Fruit fly (Drosophila melanogaster) whole organism, adult: ENCODE results near the gene Rox8.

Source experiments
- CG11617 ChIP-seq: fragments of 200-800 bp; sonication (Bioruptor generic); optimal IDR thresholded peaks from 2 replicates; lab custom pipeline; 2017; ENCODE audit warnings: mild to moderate bottlenecking, missing biosample characterization, missing genetic modification reagents, missing genetic modification characterization
- CG12768 ChIP-seq: fragments of 200-800 bp; sonication (Bioruptor generic); optimal IDR thresholded peaks from 2 replicates; lab custom pipeline; 2017; ENCODE audit warnings: missing biosample characterization, missing genetic modification characterization, mild to moderate bottlenecking, moderate library complexity, missing genetic modification reagents
- CG14711 ChIP-seq: fragments of 200-800 bp; sonication (Bioruptor generic); optimal IDR thresholded peaks from 2 replicates; lab custom pipeline; 2018; ENCODE audit warnings: missing biosample characterization, mild to moderate bottlenecking, missing genetic modification characterization, moderate library complexity
- CG1620 ChIP-seq: fragments of 200-800 bp; sonication (Bioruptor generic); optimal IDR thresholded peaks from 2 replicates; lab custom pipeline; 2016; ENCODE audit warnings: missing biosample characterization, missing genetic modification characterization
- CG33017 ChIP-seq: fragments of 200-800 bp; sonication (Bioruptor generic); optimal IDR thresholded peaks from 2 replicates; lab custom pipeline; 2018; ENCODE audit warnings: missing biosample characterization, mild to moderate bottlenecking, missing genetic modification characterization, moderate library complexity
- CG5204 ChIP-seq: fragments of 200-800 bp; sonication (Bioruptor generic); optimal IDR thresholded peaks from 2 replicates; lab custom pipeline; 2016; ENCODE audit warnings: missing biosample characterization, missing genetic modification characterization
- CG7045 ChIP-seq: fragments of 200-800 bp; sonication (Bioruptor generic); optimal IDR thresholded peaks from 2 replicates; lab custom pipeline; 2017; ENCODE audit warnings: missing biosample characterization, mild to moderate bottlenecking, missing genetic modification characterization
- CG7101 ChIP-seq: fragments of 200-800 bp; sonication (Bioruptor generic); optimal IDR thresholded peaks from 2 replicates; lab custom pipeline; 2018; ENCODE audit warnings: missing biosample characterization, mild to moderate bottlenecking, missing genetic modification characterization, moderate library complexity
- Clk ChIP-seq: fragments of 200-800 bp; sonication (Bioruptor generic); optimal IDR thresholded peaks from 2 replicates; lab custom pipeline; 2017; ENCODE audit warnings: missing biosample characterization, missing genetic modification characterization
- Crg-1 ChIP-seq: fragments of 200-800 bp; sonication (Bioruptor generic); optimal IDR thresholded peaks from 2 replicates; lab custom pipeline; 2016; ENCODE audit warnings: missing biosample characterization, missing genetic modification characterization
- Hr96 ChIP-seq: fragments of 200-800 bp; sonication (Bioruptor generic); optimal IDR thresholded peaks from 2 replicates; lab custom pipeline; 2016; ENCODE audit warnings: missing biosample characterization, missing genetic modification characterization
- Mnt ChIP-seq: fragments of 200-800 bp; sonication (Bioruptor generic); optimal IDR thresholded peaks from 2 replicates; lab custom pipeline; 2016; ENCODE audit warnings: missing biosample characterization, mild to moderate bottlenecking, missing genetic modification characterization
- bab1 ChIP-seq: fragments of 200-800 bp; sonication (Bioruptor generic); optimal IDR thresholded peaks from 3 replicates; lab custom pipeline; 2019; ENCODE audit warnings: missing biosample characterization, mild to moderate bottlenecking, missing genetic modification characterization, moderate library complexity
- cic ChIP-seq: fragments of 200-800 bp; sonication (Bioruptor generic); optimal IDR thresholded peaks from 2 replicates; lab custom pipeline; 2017; ENCODE audit warnings: missing biosample characterization, mild to moderate bottlenecking, missing genetic modification characterization, moderate library complexity
- cnc ChIP-seq, 2 experiments: fragments of >200 bp; optimal IDR thresholded peaks; 2 replicates each; lab custom pipeline; 2017
- kay ChIP-seq: fragments of 200-800 bp; sonication (Bioruptor generic); peaks from one replicate; lab custom pipeline; 2016; ENCODE audit warnings: missing biosample characterization, missing genetic modification characterization, borderline replicate concordance
- ovo ChIP-seq: fragments of 200-800 bp; sonication (Bioruptor generic); optimal IDR thresholded peaks from 2 replicates; lab custom pipeline; 2016; ENCODE audit warnings: missing biosample characterization, missing genetic modification characterization
- pad ChIP-seq: fragments of 200-800 bp; sonication (Bioruptor generic); optimal IDR thresholded peaks from 3 replicates; lab custom pipeline; 2017; ENCODE audit warnings: missing biosample characterization, missing genetic modification characterization, mild to moderate bottlenecking, moderate library complexity, missing genetic modification reagents
- tj ChIP-seq: fragments of 200-800 bp; sonication (Bioruptor generic); optimal IDR thresholded peaks from 3 replicates; lab custom pipeline; 2017; ENCODE audit warnings: missing biosample characterization, mild to moderate bottlenecking, missing genetic modification characterization, moderate library complexity
- toe ChIP-seq: fragments of 200-800 bp; sonication (Bioruptor generic); optimal IDR thresholded peaks from 2 replicates; lab custom pipeline; 2016; ENCODE audit warnings: missing biosample characterization, missing genetic modification characterization

Rox8 gene

dm6 chr3R:23996224-23996623, 51.8 kb downstream of the Rox8 start, which contains the start of gene LSm3:
TSS of gene LSm3 (plus strand) at chr3R:23996262.
- TF ChIP-seq CG1620 (GFP tag; lab: Kevin White, UChicago), result no peak
- no peak for TF ChIP-seq toe (GFP tag; lab: Kevin White, UChicago)
- no peak for TF ChIP-seq tj (GFP tag; lab: Kevin White, UChicago)
- TF ChIP-seq CG14711 (tag; lab: Kevin White, UChicago), result peak; percentile 1
- peak; percentile 22 for TF ChIP-seq CG12768 (GFP tag; lab: Kevin White, UChicago)
- no peak for TF ChIP-seq kay (GFP tag; lab: Kevin White, UChicago)
- no peak for TF ChIP-seq cic (GFP tag; lab: Kevin White, UChicago)
- TF ChIP-seq Clk (GFP tag; lab: Kevin White, UChicago), result no peak
- TF ChIP-seq CG5204 (GFP tag; lab: Kevin White, UChicago), result no peak
- no peak for TF ChIP-seq ovo (GFP tag; lab: Kevin White, UChicago)
- no peak for TF ChIP-seq CG11617
- TF ChIP-seq Mnt, result no peak
- TF ChIP-seq bab1 (GFP tag; lab: Kevin White, UChicago), result no peak
- no peak for TF ChIP-seq Hr96 (GFP tag; lab: Kevin White, UChicago)
- TF ChIP-seq CG7045 (GFP tag; lab: Kevin White, UChicago), result peak; percentile 22
- no peak for TF ChIP-seq cnc (optimal IDR thresholded peaks at IDR 0.05; lab: Kevin White, UChicago)
- TF ChIP-seq pad (GFP tag; lab: Kevin White, UChicago), result peak; percentile 24
- no peak for TF ChIP-seq CG33017
- peak; percentile 18 for TF ChIP-seq CG7101 (tag; lab: Kevin White, UChicago)
- TF ChIP-seq Crg-1 (GFP tag; lab: Kevin White, UChicago), result peak; percentile 39

- TF ChIP-seq cic (GFP tag; lab: Kevin White, UChicago), result no peak
- TF ChIP-seq tj (GFP tag; lab: Kevin White, UChicago), result no peak
- no peak for TF ChIP-seq CG33017
- TF ChIP-seq CG7101 (tag; lab: Kevin White, UChicago), result peak; percentile 11
- TF ChIP-seq Mnt, result peak; percentile 11
- TF ChIP-seq ovo (GFP tag; lab: Kevin White, UChicago), result no peak
- peak; percentile 32 for TF ChIP-seq CG14711 (tag; lab: Kevin White, UChicago)
- TF ChIP-seq CG7045 (GFP tag; lab: Kevin White, UChicago), result no peak
- TF ChIP-seq CG1620 (GFP tag; lab: Kevin White, UChicago), result no peak
- no peak for TF ChIP-seq CG12768 (GFP tag; lab: Kevin White, UChicago)
- TF ChIP-seq CG5204 (GFP tag; lab: Kevin White, UChicago), result no peak
- no peak for TF ChIP-seq Clk (GFP tag; lab: Kevin White, UChicago)
- TF ChIP-seq cnc (optimal IDR thresholded peaks at IDR 0.05; lab: Kevin White, UChicago), result no peak
- no peak for TF ChIP-seq toe (GFP tag; lab: Kevin White, UChicago)
- no peak for TF ChIP-seq kay (GFP tag; lab: Kevin White, UChicago)
- TF ChIP-seq bab1 (GFP tag; lab: Kevin White, UChicago), result peak; percentile 28
Measured at dm6 chr3R:23995460-23995859, 52.6 kb downstream of the Rox8 start, which contains the start of gene CG33108. TSS of gene CG33108 (plus strand) at chr3R:23995659.

DNA sequence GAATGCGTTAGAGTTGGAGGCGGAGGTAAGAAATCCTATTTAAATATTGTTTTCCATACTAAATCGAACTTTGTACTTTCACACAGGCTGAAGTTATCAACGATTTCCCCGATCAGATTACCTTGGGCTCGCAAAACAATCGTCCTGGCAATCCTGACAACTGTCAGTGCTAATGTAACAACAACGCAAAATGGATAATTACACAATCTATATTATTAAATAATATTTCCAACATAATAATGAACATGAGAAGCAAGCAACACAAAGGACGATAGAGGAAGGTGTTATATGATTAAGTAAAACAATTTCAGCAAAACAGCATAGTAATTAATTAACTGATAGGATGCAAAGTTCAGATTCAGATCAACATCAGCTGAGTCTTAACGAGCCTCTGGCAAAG, 53.5 kb downstream of the Rox8 start:
- TF ChIP-seq bab1 (GFP tag; lab: Kevin White, UChicago) (no peak), kay (GFP tag; lab: Kevin White, UChicago) (peak; percentile 91), pad (GFP tag; lab: Kevin White, UChicago) (no peak)
